Fruit fly (Drosophila melanogaster) whole organism: ENCODE measurements around the gene MAPk-Ak2.

Source experiments
- CG8478 ChIP-seq: fragments of >200 bp; optimal IDR thresholded peaks from 2 replicates; lab custom pipeline; 2018; ENCODE audit warnings: inconsistent platforms
- Dll ChIP-seq: fragments of >200 bp; optimal IDR thresholded peaks from 2 replicates; lab custom pipeline; 2017
- EcR ChIP-seq, 2 experiments: fragments of >200 bp; optimal IDR thresholded peaks; 2 replicates each; lab custom pipeline; 2017; ENCODE audit warnings: missing biosample characterization in 2 of 2, missing genetic modification characterization in 2 of 2, missing genetic modification reagents in 2 of 2
- pan ChIP-seq: fragments of >200 bp; optimal IDR thresholded peaks from 2 replicates; lab custom pipeline; 2017
- psq ChIP-seq: fragments of >200 bp; optimal IDR thresholded peaks from 2 replicates; lab custom pipeline; 2017
- usp ChIP-seq: fragments of >200 bp; optimal IDR thresholded peaks from 2 replicates; lab custom pipeline; 2017; ENCODE audit warnings: missing biosample characterization, missing genetic modification characterization, mixed read lengths

DNA sequence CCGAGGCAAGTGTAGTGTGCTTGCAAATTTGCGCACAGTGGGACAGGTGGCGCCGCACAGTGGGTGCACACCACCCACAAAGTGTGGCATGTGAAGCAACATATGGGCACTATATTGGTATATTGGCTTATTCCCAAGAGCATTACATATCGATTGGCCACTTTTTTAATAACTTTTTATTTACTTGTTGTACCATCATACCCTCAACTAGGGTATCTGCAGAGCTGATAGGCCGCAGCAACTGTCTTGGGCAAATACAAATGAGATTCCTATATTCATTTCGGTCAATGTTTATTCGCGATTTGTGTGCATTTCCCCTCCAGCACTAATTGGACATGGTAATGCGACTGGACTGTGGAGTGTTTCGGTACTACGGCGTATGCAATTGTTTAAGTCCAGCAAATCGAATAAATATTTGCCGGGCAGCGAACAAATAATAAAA is 39.2 kb downstream of the MAPk-Ak2 start:
- TF ChIP-seq usp (GFP tag; lab: Kevin White, UChicago) (no peak), psq (lab: Kevin White, UChicago) (no peak), CG8478 (lab: Kevin White, UChicago) (no peak), EcR (GFP tag; optimal IDR thresholded peaks at IDR 0.05; lab: Kevin White, UChicago) (no peak), Dll (lab: Kevin White, UChicago) (no peak), pan (lab: Kevin White, UChicago) (no peak)
